Fruit fly (Drosophila melanogaster) whole organism, prepupa: Measurements from ENCODE around the gene Hr4.

Experiments used
- Blimp-1 ChIP-seq: fragments of 200-800 bp; sonication (Bioruptor generic); optimal IDR thresholded peaks from 3 replicates; lab custom pipeline; 2017; ENCODE audit warnings: missing biosample characterization, missing genetic modification characterization, mild to moderate bottlenecking, moderate library complexity, missing genetic modification reagents
- CG10631 ChIP-seq: fragments of 200-800 bp; sonication (Bioruptor generic); optimal IDR thresholded peaks from 2 replicates; lab custom pipeline; 2016; ENCODE audit warnings: missing biosample characterization, missing genetic modification characterization
- CG10669 ChIP-seq: fragments of 200-800 bp; sonication (Bioruptor generic); optimal IDR thresholded peaks from 3 replicates; lab custom pipeline; 2018; ENCODE audit warnings: missing biosample characterization, mild to moderate bottlenecking, missing genetic modification characterization, moderate library complexity
- CG11294 ChIP-seq: fragments of 200-800 bp; sonication (Bioruptor generic); IDR thresholded peaks from 2 replicates; pipeline ENCODE4 v1.3.6; 2022; ENCODE audit warnings: missing biosample characterization, missing genetic modification characterization
- CG11762 ChIP-seq: fragments of 200-800 bp; sonication (Bioruptor generic); optimal IDR thresholded peaks from 3 replicates; lab custom pipeline; 2016; ENCODE audit warnings: missing biosample characterization, missing genetic modification characterization; ENCODE audit not compliant: insufficient read depth
- CG11902 ChIP-seq: fragments of 200-800 bp; sonication (Bioruptor generic); optimal IDR thresholded peaks from 3 replicates; lab custom pipeline; 2016; ENCODE audit warnings: missing biosample characterization, missing genetic modification characterization
- CG15336 ChIP-seq: fragments of 200-800 bp; sonication (Bioruptor generic); IDR thresholded peaks from 2 replicates; pipeline ENCODE4 v1.3.6; 2022; ENCODE audit warnings: missing biosample characterization, missing genetic modification characterization
- CG1621 ChIP-seq: fragments of 200-800 bp; sonication (Bioruptor generic); optimal IDR thresholded peaks from 3 replicates; lab custom pipeline; 2018; ENCODE audit warnings: missing biosample characterization, mild to moderate bottlenecking, missing genetic modification characterization
- CG3032 ChIP-seq: fragments of 200-800 bp; optimal IDR thresholded peaks from 2 replicates; lab custom pipeline; 2019; ENCODE audit warnings: missing biosample characterization, mild to moderate bottlenecking, missing genetic modification characterization, moderate library complexity
- CG31627 ChIP-seq: fragments of 200-800 bp; sonication (Bioruptor generic); optimal IDR thresholded peaks from 3 replicates; lab custom pipeline; 2016; ENCODE audit warnings: missing biosample characterization, missing genetic modification characterization
- CG32006 ChIP-seq: fragments of 200-800 bp; sonication (Bioruptor generic); optimal IDR thresholded peaks from 3 replicates; lab custom pipeline; 2017; ENCODE audit warnings: missing biosample characterization, mild to moderate bottlenecking, missing genetic modification characterization
- CG34406 ChIP-seq: fragments of 200-800 bp; sonication (Bioruptor generic); optimal IDR thresholded peaks from 3 replicates; lab custom pipeline; 2016; ENCODE audit warnings: missing biosample characterization, missing genetic modification characterization
- CG3919 ChIP-seq: fragments of 200-800 bp; sonication (Bioruptor generic); optimal IDR thresholded peaks from 3 replicates; lab custom pipeline; 2016; ENCODE audit warnings: missing biosample characterization, missing genetic modification characterization
- CG4318 ChIP-seq: fragments of 200-800 bp; sonication (Bioruptor generic); optimal IDR thresholded peaks from 3 replicates; lab custom pipeline; 2017; ENCODE audit warnings: missing biosample characterization, mild to moderate bottlenecking, missing genetic modification characterization
- CG6163 ChIP-seq: fragments of 200-800 bp; sonication (Bioruptor generic); IDR thresholded peaks from 3 replicates; pipeline ENCODE4 v1.3.6; 2022; ENCODE audit warnings: missing biosample characterization, missing genetic modification characterization
- CG6276 ChIP-seq: fragments of 200-800 bp; sonication (Bioruptor generic); optimal IDR thresholded peaks from 2 replicates; lab custom pipeline; 2017; ENCODE audit warnings: missing biosample characterization, mild to moderate bottlenecking, missing genetic modification characterization
- CG6792 ChIP-seq: fragments of 200-800 bp; sonication (Bioruptor generic); optimal IDR thresholded peaks from 3 replicates; lab custom pipeline; 2016; ENCODE audit warnings: missing biosample characterization, missing genetic modification characterization
- CG6808 ChIP-seq: fragments of 200-800 bp; sonication (Bioruptor generic); optimal IDR thresholded peaks from 3 replicates; lab custom pipeline; 2017; ENCODE audit warnings: missing biosample characterization, missing genetic modification characterization, mild to moderate bottlenecking, moderate library complexity, missing genetic modification reagents
- CG6854 ChIP-seq: fragments of 200-800 bp; sonication (Bioruptor generic); optimal IDR thresholded peaks from 2 replicates; lab custom pipeline; 2017; ENCODE audit warnings: missing biosample characterization, mild to moderate bottlenecking, missing genetic modification characterization
- CG7368 ChIP-seq: fragments of 200-800 bp; sonication (Bioruptor generic); optimal IDR thresholded peaks from 3 replicates; lab custom pipeline; 2016; ENCODE audit warnings: missing biosample characterization, missing genetic modification characterization
- CG8319 ChIP-seq: fragments of 200-800 bp; sonication (Bioruptor generic); optimal IDR thresholded peaks from 3 replicates; lab custom pipeline; 2016; ENCODE audit warnings: missing biosample characterization, missing genetic modification characterization
- CG8632 ChIP-seq: fragments of 200-800 bp; sonication (Bioruptor generic); optimal IDR thresholded peaks from 3 replicates; lab custom pipeline; 2016; ENCODE audit warnings: missing biosample characterization, missing genetic modification characterization
- CG9139 ChIP-seq: fragments of 200-800 bp; sonication (Bioruptor generic); optimal IDR thresholded peaks from 3 replicates; lab custom pipeline; 2017; ENCODE audit warnings: missing biosample characterization, mild to moderate bottlenecking, missing genetic modification characterization
- Eip75B ChIP-seq: fragments of 200-800 bp; sonication (Bioruptor generic); optimal IDR thresholded peaks from 3 replicates; lab custom pipeline; 2016; ENCODE audit warnings: missing biosample characterization, missing genetic modification characterization
- Eip78C ChIP-seq: fragments of 200-800 bp; sonication (Bioruptor generic); peaks from one replicate; lab custom pipeline; 2016; ENCODE audit warnings: missing biosample characterization, missing genetic modification characterization
- Eip93F ChIP-seq: fragments of 200-800 bp; sonication (Bioruptor generic); optimal IDR thresholded peaks from 2 replicates; lab custom pipeline; 2016; ENCODE audit warnings: missing biosample characterization, mild to moderate bottlenecking, missing genetic modification characterization
- Ets21C ChIP-seq: fragments of 200-800 bp; sonication (Bioruptor generic); optimal IDR thresholded peaks from 3 replicates; lab custom pipeline; 2016; ENCODE audit warnings: missing biosample characterization, missing genetic modification characterization
- Ets96B ChIP-seq: fragments of 200-800 bp; optimal IDR thresholded peaks from 2 replicates; lab custom pipeline; 2019; ENCODE audit warnings: missing biosample characterization, mild to moderate bottlenecking, missing genetic modification characterization, moderate library complexity
- Gug ChIP-seq: fragments of 200-800 bp; sonication (Bioruptor generic); IDR thresholded peaks from 2 replicates; pipeline ENCODE4 v1.3.6; 2022; ENCODE audit warnings: missing biosample characterization, missing genetic modification characterization
- Hr38 ChIP-seq: sonication (Bioruptor generic); optimal IDR thresholded peaks from 2 replicates; lab custom pipeline; 2016; ENCODE audit warnings: missing biosample characterization, missing genetic modification characterization
- Hr4 ChIP-seq: fragments of 200-800 bp; sonication (Bioruptor generic); optimal IDR thresholded peaks from 3 replicates; lab custom pipeline; 2016; ENCODE audit warnings: missing biosample characterization, missing genetic modification characterization
- Met ChIP-seq: fragments of 200-800 bp; sonication (Bioruptor generic); optimal IDR thresholded peaks from 3 replicates; lab custom pipeline; 2016; ENCODE audit warnings: missing biosample characterization, missing genetic modification characterization
- OdsH ChIP-seq: fragments of 200-800 bp; sonication (Bioruptor generic); optimal IDR thresholded peaks from 3 replicates; lab custom pipeline; 2016; ENCODE audit warnings: missing biosample characterization, missing genetic modification characterization
- Smox ChIP-seq: fragments of 200-800 bp; sonication (Bioruptor generic); optimal IDR thresholded peaks from 3 replicates; lab custom pipeline; 2016; ENCODE audit warnings: missing biosample characterization, missing genetic modification characterization
- Sox14 ChIP-seq: fragments of 200-800 bp; sonication (Bioruptor generic); optimal IDR thresholded peaks from 3 replicates; lab custom pipeline; 2016; ENCODE audit warnings: missing biosample characterization, missing genetic modification characterization
- Sox15 ChIP-seq: fragments of 200-800 bp; sonication (Bioruptor generic); optimal IDR thresholded peaks from 3 replicates; lab custom pipeline; 2016; ENCODE audit warnings: missing biosample characterization, missing genetic modification characterization
- achi ChIP-seq: fragments of 200-800 bp; sonication (Bioruptor generic); optimal IDR thresholded peaks from 3 replicates; lab custom pipeline; 2016; ENCODE audit warnings: missing biosample characterization, missing genetic modification characterization
- dac ChIP-seq: fragments of 200-800 bp; sonication (Bioruptor generic); optimal IDR thresholded peaks from 2 replicates; lab custom pipeline; 2017; ENCODE audit warnings: missing biosample characterization, mild to moderate bottlenecking, missing genetic modification characterization
- eg ChIP-seq: fragments of 200-800 bp; sonication (Bioruptor generic); IDR thresholded peaks from 3 replicates; pipeline ENCODE4 v1.3.6; 2022; ENCODE audit warnings: missing biosample characterization, missing genetic modification characterization
- esn ChIP-seq: fragments of 200-800 bp; sonication (Bioruptor generic); optimal IDR thresholded peaks from 2 replicates; lab custom pipeline; 2016; ENCODE audit warnings: missing biosample characterization, mild to moderate bottlenecking, missing genetic modification characterization, moderate library complexity
- fd59A ChIP-seq: fragments of 200-800 bp; sonication (Bioruptor generic); optimal IDR thresholded peaks from 2 replicates; lab custom pipeline; 2017; ENCODE audit warnings: missing biosample characterization, mild to moderate bottlenecking, missing genetic modification characterization, missing genetic modification reagents
- fd85E ChIP-seq: fragments of 200-800 bp; sonication (Bioruptor generic); optimal IDR thresholded peaks from 3 replicates; lab custom pipeline; 2016; ENCODE audit warnings: missing biosample characterization, missing genetic modification characterization
- fkh ChIP-seq: fragments of 200-800 bp; sonication (Bioruptor generic); optimal IDR thresholded peaks from 3 replicates; lab custom pipeline; 2017; ENCODE audit warnings: missing biosample characterization, mild to moderate bottlenecking, missing genetic modification characterization, moderate library complexity
- lz ChIP-seq: fragments of 200-800 bp; sonication (Bioruptor generic); optimal IDR thresholded peaks from 3 replicates; lab custom pipeline; 2016; ENCODE audit warnings: missing biosample characterization, missing genetic modification characterization
- net ChIP-seq: fragments of 200-800 bp; sonication (Bioruptor generic); optimal IDR thresholded peaks from 3 replicates; lab custom pipeline; 2016; ENCODE audit warnings: missing biosample characterization, missing genetic modification characterization
- pdm3 ChIP-seq: fragments of 200-800 bp; sonication (Bioruptor generic); optimal IDR thresholded peaks from 3 replicates; lab custom pipeline; 2016; ENCODE audit warnings: missing biosample characterization, missing genetic modification characterization
- salr ChIP-seq, 2 experiments: fragments of 200-800 bp; sonication (Bioruptor generic); optimal IDR thresholded peaks; 3 replicates each; lab custom pipeline; 2016 to 2018; ENCODE audit warnings: missing biosample characterization in 2 of 2, missing genetic modification characterization in 2 of 2, mild to moderate bottlenecking in 1 of 2
- spab ChIP-seq: fragments of 200-800 bp; sonication (Bioruptor generic); optimal IDR thresholded peaks from 2 replicates; lab custom pipeline; 2017; ENCODE audit warnings: missing biosample characterization, mild to moderate bottlenecking, missing genetic modification characterization, missing genetic modification reagents
- ss ChIP-seq, 2 experiments: fragments of 200-800 bp; sonication (Bioruptor generic); optimal IDR thresholded peaks; 2 replicates in 1 of 2; 3 replicates in 1 of 2; lab custom pipeline; 2017 to 2018; ENCODE audit warnings: mild to moderate bottlenecking in 2 of 2, missing biosample characterization in 2 of 2, missing genetic modification characterization in 2 of 2, moderate library complexity in 1 of 2
- svp ChIP-seq: fragments of 200-800 bp; sonication (Bioruptor generic); peaks from one replicate; lab custom pipeline; 2016; ENCODE audit warnings: missing biosample characterization, missing genetic modification characterization
- vri ChIP-seq: fragments of 200-800 bp; sonication (Bioruptor generic); optimal IDR thresholded peaks from 3 replicates; lab custom pipeline; 2016; ENCODE audit warnings: missing biosample characterization, mild to moderate bottlenecking, missing genetic modification characterization

The Hr4 gene

dm6 chrX:1951391-1952066 is 9.8 kb downstream of the Hr4 start:
- peak; percentile 100 for TF ChIP-seq Eip78C (GFP tag; lab: Kevin White, UChicago)
- peak; percentile 99 for TF ChIP-seq Eip75B (GFP tag; lab: Kevin White, UChicago)
- TF ChIP-seq Hr4 (GFP tag; lab: Kevin White, UChicago), result peak; percentile 98
- peak; percentile 99 for TF ChIP-seq net (GFP tag; lab: Kevin White, UChicago)
- TF ChIP-seq CG9139 (GFP tag; lab: Kevin White, UChicago), result peak; percentile 96
- TF ChIP-seq Blimp-1 (GFP tag; lab: Kevin White, UChicago), result peak; percentile 96
- peak; percentile 98 for TF ChIP-seq vri (GFP tag; lab: Kevin White, UChicago)
- TF ChIP-seq CG6792 (GFP tag; lab: Kevin White, UChicago), result peak; percentile 99
- peak; percentile 99 for TF ChIP-seq Met (GFP tag; lab: Kevin White, UChicago)
- TF ChIP-seq pdm3, result peak; percentile 99
- peak; percentile 98 for TF ChIP-seq fd59A (GFP tag; lab: Kevin White, UChicago)
- peak; percentile 98 for TF ChIP-seq spab (GFP tag; lab: Kevin White, UChicago)
- TF ChIP-seq CG11294, result peak; percentile 95
- TF ChIP-seq Smox (GFP tag; lab: Kevin White, UChicago), result peak; percentile 99
- TF ChIP-seq CG11762 (GFP tag; lab: Kevin White, UChicago), result peak; percentile 98
- peak; percentile 99 for TF ChIP-seq CG7368 (GFP tag; lab: Kevin White, UChicago)
- peak; percentile 98 for TF ChIP-seq CG15336 (GFP tag; lab: Robert Waterston, UW)
- TF ChIP-seq CG11902 (GFP tag; lab: Kevin White, UChicago), result peak; percentile 97
- TF ChIP-seq fkh (GFP tag; lab: Kevin White, UChicago), result peak; percentile 77
- TF ChIP-seq ss (GFP tag; optimal IDR thresholded peaks at IDR 0.05; lab: Kevin White, UChicago), result peak; percentile 96 to 98
- TF ChIP-seq Eip93F (GFP tag; lab: Kevin White, UChicago), result peak; percentile 99
- peak; percentile 99 for TF ChIP-seq svp (GFP tag; lab: Kevin White, UChicago)
- peak; percentile 99 for TF ChIP-seq Ets96B (tag; lab: Kevin White, UChicago)
- peak; percentile 32 for TF ChIP-seq Hr38 (GFP tag; lab: Kevin White, UChicago)
- TF ChIP-seq CG8319 (GFP tag; lab: Kevin White, UChicago), result peak; percentile 99
- peak; percentile 99 for TF ChIP-seq CG1621
- TF ChIP-seq OdsH (GFP tag; lab: Kevin White, UChicago), result peak; percentile 99
- TF ChIP-seq CG6163 (GFP tag; lab: Robert Waterston, UW), result peak; percentile 99
- peak; percentile 96 for TF ChIP-seq CG4318
- peak; percentile 99 for TF ChIP-seq CG10669 (GFP tag; lab: Kevin White, UChicago)
- TF ChIP-seq CG6276 (GFP tag; lab: Kevin White, UChicago), result peak; percentile 98
- peak; percentile 99 for TF ChIP-seq Sox14 (GFP tag; lab: Kevin White, UChicago)
- peak; percentile 98 to 99 for TF ChIP-seq salr (GFP tag; optimal IDR thresholded peaks at IDR 0.05; lab: Kevin White, UChicago)
- TF ChIP-seq CG31627 (GFP tag; lab: Kevin White, UChicago), result peak; percentile 99
- peak; percentile 99 for TF ChIP-seq eg (GFP tag; lab: Robert Waterston, UW)
- peak; percentile 99 for TF ChIP-seq CG6854 (GFP tag; lab: Kevin White, UChicago)
- TF ChIP-seq CG3919 (GFP tag; lab: Kevin White, UChicago), result peak; percentile 99
- TF ChIP-seq esn (GFP tag; lab: Kevin White, UChicago), result peak; percentile 99
- TF ChIP-seq Gug (GFP tag; lab: Robert Waterston, UW), result peak; percentile 98
- peak; percentile 98 for TF ChIP-seq CG3032 (tag; lab: Kevin White, UChicago)
- peak; percentile 99 for TF ChIP-seq CG10631
- TF ChIP-seq CG32006, result peak; percentile 97
- TF ChIP-seq Sox15 (GFP tag; lab: Kevin White, UChicago), result peak; percentile 98
- TF ChIP-seq dac (GFP tag; lab: Kevin White, UChicago), result peak; percentile 98
- TF ChIP-seq lz (GFP tag; lab: Kevin White, UChicago), result peak; percentile 99
- peak; percentile 97 for TF ChIP-seq CG6808
- peak; percentile 99 for TF ChIP-seq CG34406 (GFP tag; lab: Kevin White, UChicago)
- TF ChIP-seq CG8632 (GFP tag; lab: Kevin White, UChicago), result peak; percentile 99
- TF ChIP-seq Ets21C, result peak; percentile 98
- peak; percentile 99 for TF ChIP-seq achi (GFP tag; lab: Kevin White, UChicago)
- TF ChIP-seq fd85E (GFP tag; lab: Kevin White, UChicago), result peak; percentile 98
